Worm (Caenorhabditis elegans): ENCODE measurements around the gene cls-2.

cls-2 gene

DNA sequence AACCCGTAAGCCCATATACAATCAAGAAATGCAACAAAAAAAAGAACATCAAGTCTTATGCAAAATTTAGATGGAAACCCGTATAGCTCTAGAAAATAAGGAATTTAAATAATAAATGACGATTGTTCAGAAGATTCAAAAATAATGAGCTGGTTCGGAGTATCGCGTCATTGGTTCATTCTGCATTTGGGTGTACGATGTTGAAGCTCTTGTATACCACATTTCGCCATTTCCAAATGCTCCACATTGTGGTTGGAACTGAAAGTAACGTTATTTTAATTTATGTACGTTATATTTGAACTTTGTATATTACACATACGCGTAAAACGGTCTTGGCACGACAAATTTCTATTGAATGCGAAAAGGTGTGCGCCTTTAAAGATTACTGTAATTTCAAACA lies 5.4 kb downstream of the cls-2 start (continued):
- no peak for TF ChIP-seq ZK185.1 (tag; optimal IDR thresholded peaks at IDR 0.05; ENCODE audit: poor library complexity, severe bottlenecking)
- no peak for TF ChIP-seq D2030.7 (GFP tag; IDR thresholded peaks at IDR 0.05)
- peak; percentile 29 for TF ChIP-seq nhr-80 (tag; optimal IDR thresholded peaks at IDR 0.05)
- no peak for TF ChIP-seq F49E8.2 (tag; optimal IDR thresholded peaks at IDR 0.05; ENCODE audit: insufficient read depth)
- TF ChIP-seq nhr-90 (tag; optimal IDR thresholded peaks at IDR 0.05) = peak; percentile 25
- TF ChIP-seq lir-1 (GFP tag; conservative IDR thresholded peaks at IDR 0.05) = no peak
- no peak for TF ChIP-seq F39B2.1 (GFP tag; IDR thresholded peaks at IDR 0.05)
- no peak for TF ChIP-seq F23B12.7 (tag; optimal IDR thresholded peaks at IDR 0.05; ENCODE audit: insufficient read depth)
- TF ChIP-seq F55B11.4 (tag; optimal IDR thresholded peaks at IDR 0.05; ENCODE audit: borderline replicate concordance, insufficient read depth) = no peak
- peak; percentile 74; the same call in 1 of the 2 replicates for TF ChIP-seq B0336.3 (GFP tag; IDR thresholded peaks at IDR 0.05)
- TF ChIP-seq sdz-38 (tag; optimal IDR thresholded peaks at IDR 0.05) = no peak
- TF ChIP-seq sea-2 (GFP tag; IDR thresholded peaks at IDR 0.05) = no peak
- TF ChIP-seq unc-130 (GFP tag; optimal IDR thresholded peaks at IDR 0.05) = peak; percentile 4
- TF ChIP-seq rec-8 (tag; optimal IDR thresholded peaks at IDR 0.05) = no peak
- peak; percentile 43; the same call in 1 of the 2 replicates for TF ChIP-seq K11D2.4 (GFP tag; IDR thresholded peaks at IDR 0.05)
- no peak for TF ChIP-seq nfya-2 (GFP tag; IDR thresholded peaks at IDR 0.05)
- TF ChIP-seq hmg-1.2 (GFP tag; IDR thresholded peaks at IDR 0.05) = peak; percentile 22; the same call in 1 of the 2 replicates
- no peak for TF ChIP-seq snpc-3.4 (tag; optimal IDR thresholded peaks at IDR 0.05)
- TF ChIP-seq T26A5.8 (tag; optimal IDR thresholded peaks at IDR 0.05) = no peak
- TF ChIP-seq cebp-2 (GFP tag; IDR thresholded peaks at IDR 0.05) = peak; percentile 88; the same call in 1 of the 2 replicates
- TF ChIP-seq akir-1 (GFP tag; optimal IDR thresholded peaks at IDR 0.05) = no peak
- no peak for TF ChIP-seq let-526 (GFP tag; IDR thresholded peaks at IDR 0.05)
- no peak for TF ChIP-seq F57C9.4 (tag; optimal IDR thresholded peaks at IDR 0.05)
- no peak for TF ChIP-seq C06A6.2 (GFP tag; conservative IDR thresholded peaks at IDR 0.05)
- TF ChIP-seq ztf-22 (GFP tag; optimal IDR thresholded peaks at IDR 0.05) = peak; percentile 45
- no peak for TF ChIP-seq ztf-6 (GFP tag; IDR thresholded peaks at IDR 0.05)
- no peak for TF ChIP-seq zfh-2 (GFP tag; conservative IDR thresholded peaks at IDR 0.05)
- peak; percentile 57 for TF ChIP-seq madf-10 (tag; optimal IDR thresholded peaks at IDR 0.05)
- no peak for TF ChIP-seq chd-7 (tag; optimal IDR thresholded peaks at IDR 0.05)
- TF ChIP-seq lin-54 (GFP tag; optimal IDR thresholded peaks at IDR 0.05) = peak; percentile 53
- peak; percentile 91 for TF ChIP-seq Y53G8AR.9 (GFP tag; conservative IDR thresholded peaks at IDR 0.05)
- no peak for TF ChIP-seq egrh-3 (GFP tag; IDR thresholded peaks at IDR 0.05)
- TF ChIP-seq B0261.1 (tag; optimal IDR thresholded peaks at IDR 0.05) = no peak
- no peak for TF ChIP-seq ama-1 (optimal IDR thresholded peaks at IDR 0.05)
- TF ChIP-seq ama-1 (GFP tag; optimal IDR thresholded peaks at IDR 0.05) = peak in 1 of 2 experiments; percentile 56
- TF ChIP-seq C17E4.6 (GFP tag; IDR thresholded peaks at IDR 0.05) = no peak
- TF ChIP-seq ceh-79 (tag; optimal IDR thresholded peaks at IDR 0.05) = no peak
- TF ChIP-seq madf-6 (GFP tag; IDR thresholded peaks at IDR 0.05) = peak; percentile 30; the same call in 1 of the 2 replicates
- TF ChIP-seq pbrm-1 (GFP tag; IDR thresholded peaks at IDR 0.05) = peak; percentile 58; the same call in 1 of the 2 replicates
- no peak for TF ChIP-seq hlh-12 (tag; optimal IDR thresholded peaks at IDR 0.05)
- peak; percentile 26 for TF ChIP-seq B0035.1 (tag; optimal IDR thresholded peaks at IDR 0.05)
- no peak for TF ChIP-seq ccch-3 (GFP tag; optimal IDR thresholded peaks at IDR 0.05)
- TF ChIP-seq athp-1 (tag; optimal IDR thresholded peaks at IDR 0.05) = peak; percentile 5
- peak; percentile 15; the same call in 1 of the 2 replicates for TF ChIP-seq ceh-100 (GFP tag; IDR thresholded peaks at IDR 0.05)
